Worm (Caenorhabditis elegans): Measurements from ENCODE around the gene spr-1.

The spr-1 gene

DNA sequence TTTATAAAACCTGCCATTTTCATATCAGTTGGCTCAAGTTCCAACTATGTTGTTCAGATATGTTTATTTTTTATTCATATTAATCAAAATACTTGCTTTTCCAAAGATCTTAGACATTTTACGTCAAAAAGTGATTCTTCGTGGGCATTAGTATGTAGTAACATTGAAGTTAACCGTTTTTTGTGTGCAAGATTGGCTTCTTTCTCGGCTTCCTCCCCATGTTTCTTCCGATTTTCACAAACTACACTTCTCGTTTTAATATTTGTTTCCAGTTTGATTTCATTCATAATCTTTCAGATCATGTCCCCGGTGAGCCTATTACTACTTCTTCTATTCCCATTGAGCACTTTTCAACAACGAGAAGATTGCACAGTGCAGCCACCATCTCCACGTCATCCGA lies 28.3 kb upstream of the spr-1 start, which contains the start of gene sul-2 (continued):
- TF ChIP-seq saeg-2 (GFP tag; IDR thresholded peaks at IDR 0.05) (no peak), D1046.2 (GFP tag; IDR thresholded peaks at IDR 0.05) (no peak), zip-11 (GFP tag; IDR thresholded peaks at IDR 0.05) (no peak), tra-1 (GFP tag; IDR thresholded peaks at IDR 0.05) (no peak), mdl-1 (tag; optimal IDR thresholded peaks at IDR 0.05) (no peak), daf-12 (tag; optimal IDR thresholded peaks at IDR 0.05) (no peak)

DNA sequence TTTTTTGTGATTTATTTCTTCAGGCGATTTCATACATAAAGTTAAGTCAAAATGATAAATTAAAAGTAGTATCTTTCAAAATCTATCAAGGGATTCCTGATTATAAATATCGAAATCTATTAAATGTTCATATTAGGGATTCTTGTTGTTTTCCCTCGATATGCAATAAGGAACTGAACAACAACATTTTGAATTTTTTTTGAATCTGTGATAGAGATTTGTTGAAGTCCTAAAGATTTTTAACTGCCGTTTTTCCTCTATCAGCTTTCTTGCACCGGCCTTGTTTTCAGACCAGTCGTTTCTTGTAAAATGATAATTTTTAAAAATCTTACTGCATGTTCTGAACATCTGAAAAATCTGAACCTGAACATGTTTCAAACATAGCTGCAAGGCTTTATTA lies 26.6 kb upstream of the spr-1 start:
- TF ChIP-seq ztf-11 (tag; optimal IDR thresholded peaks at IDR 0.05), result no peak
- no peak for TF ChIP-seq snpc-1.2 (GFP tag; IDR thresholded peaks at IDR 0.05)
- TF ChIP-seq mxl-2 (GFP tag; conservative IDR thresholded peaks at IDR 0.05), result no peak
- no peak for TF ChIP-seq unc-130 (GFP tag; optimal IDR thresholded peaks at IDR 0.05)
- TF ChIP-seq dmd-6 (GFP tag; IDR thresholded peaks at IDR 0.05), result no peak
- TF ChIP-seq mdt-29 (GFP tag; IDR thresholded peaks at IDR 0.05), result no peak
- no peak for TF ChIP-seq F44E2.7 (GFP tag; IDR thresholded peaks at IDR 0.05)
- TF ChIP-seq mdl-1 (tag; optimal IDR thresholded peaks at IDR 0.05), result no peak
- TF ChIP-seq egl-27 (tag; optimal IDR thresholded peaks at IDR 0.05), result no peak
- no peak for TF ChIP-seq zip-11 (GFP tag; IDR thresholded peaks at IDR 0.05)
- TF ChIP-seq lin-39 (tag; optimal IDR thresholded peaks at IDR 0.05), result no peak
- TF ChIP-seq ceh-82 (tag; optimal IDR thresholded peaks at IDR 0.05), result no peak
- no peak for TF ChIP-seq lin-38 (GFP tag; IDR thresholded peaks at IDR 0.05)
- TF ChIP-seq lin-13 (GFP tag; optimal IDR thresholded peaks at IDR 0.05), result no peak
- no peak for TF ChIP-seq sdz-12 (GFP tag; optimal IDR thresholded peaks at IDR 0.05)
- TF ChIP-seq vab-7 (GFP tag; IDR thresholded peaks at IDR 0.05), result no peak
- TF ChIP-seq F37D6.2 (tag; optimal IDR thresholded peaks at IDR 0.05), result no peak

- TF ChIP-seq lin-39 (tag; optimal IDR thresholded peaks at IDR 0.05), result no peak
- TF ChIP-seq unc-62 (GFP tag; optimal IDR thresholded peaks at IDR 0.05 in 1 of 2), result peak in 1 of 2 experiments; percentile 74
- TF ChIP-seq unc-62 (tag; optimal IDR thresholded peaks at IDR 0.05), result no peak
These were observed 16.2 kb upstream of the spr-1 start, which contains the start of gene D1014.13 for ce11 chrV:8145329-8145728. Gene D1014.13 (plus strand): TSS chrV:8145629.

DNA sequence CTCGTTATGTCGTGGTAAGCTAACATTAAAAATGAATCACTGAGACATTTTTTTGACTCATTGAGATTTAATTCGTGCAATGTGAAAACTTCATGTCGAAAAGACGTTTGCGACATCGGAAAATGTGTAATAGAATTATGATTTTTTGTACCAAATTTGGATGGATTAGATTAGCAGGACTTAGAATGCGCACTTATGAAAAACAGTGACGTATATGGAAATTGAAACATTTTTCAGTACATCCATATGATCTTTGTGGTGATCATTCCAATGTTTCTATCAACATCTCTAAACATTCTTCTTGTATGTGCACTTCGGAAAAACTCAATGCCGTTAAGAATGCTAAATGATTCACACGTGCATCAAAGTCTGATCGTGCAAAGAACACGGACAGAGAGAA lies 15.4 kb upstream of the spr-1 start:
- TF ChIP-seq unc-62 (GFP tag; optimal IDR thresholded peaks at IDR 0.05 in 1 of 2) (peak in 1 of 2 experiments; percentile 95), unc-62 (tag; optimal IDR thresholded peaks at IDR 0.05) (no peak), dmd-6 (GFP tag; IDR thresholded peaks at IDR 0.05) (no peak)

ce11 chrV:8143605-8144004 lies 14.5 kb upstream of the spr-1 start, which contains the start of gene D1014.2:
Gene D1014.2 (plus strand): TSS chrV:8143905.
- TF ChIP-seq lir-3 (tag; optimal IDR thresholded peaks at IDR 0.05) (no peak), daf-19 (GFP tag; conservative IDR thresholded peaks at IDR 0.05) (no peak), F10B5.3 (tag; optimal IDR thresholded peaks at IDR 0.05) (no peak)

DNA sequence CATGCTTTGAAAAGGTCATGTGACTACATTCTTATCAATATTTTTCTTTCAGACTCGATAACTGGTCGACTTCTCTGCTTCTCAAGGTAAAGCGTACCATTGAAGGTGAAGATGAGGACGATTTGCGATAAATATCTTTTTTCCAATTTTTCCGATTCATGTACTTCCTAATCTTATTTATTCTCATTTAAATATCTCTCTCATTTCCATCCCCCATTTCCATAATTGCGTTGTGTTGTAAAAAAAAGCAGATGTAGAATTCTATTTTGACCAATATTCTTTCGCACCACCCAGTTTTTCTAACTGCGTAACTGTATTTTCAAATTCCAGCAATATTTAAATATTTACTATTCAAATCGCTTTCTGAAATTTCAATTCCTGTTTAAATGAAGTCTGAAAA lies 3.8 kb upstream of the spr-1 start, which contains the start of gene D1014.4:
Gene D1014.4 (plus strand): TSS at position 301 of the 400 bp plus-strand sequence.
- TF ChIP-seq daf-16 (GFP tag; optimal IDR thresholded peaks at IDR 0.05) (no peak), daf-16 (tag; optimal IDR thresholded peaks at IDR 0.05) (peak; percentile 67), unc-130 (GFP tag; optimal IDR thresholded peaks at IDR 0.05) (no peak), Y105C5A.15 (GFP tag; IDR thresholded peaks at IDR 0.05) (no peak), ces-1 (GFP tag; optimal IDR thresholded peaks at IDR 0.05) (no peak), arid-1 (GFP tag; conservative IDR thresholded peaks at IDR 0.05) (no peak), F49E8.2 (tag; optimal IDR thresholded peaks at IDR 0.05; ENCODE audit: borderline replicate concordance) (no peak), madf-5 (GFP tag; IDR thresholded peaks at IDR 0.05) (no peak), spr-1 (tag; optimal IDR thresholded peaks at IDR 0.05) (no peak), skn-1 (tag; optimal IDR thresholded peaks at IDR 0.05) (no peak), nhr-237 (tag; optimal IDR thresholded peaks at IDR 0.05) (no peak), lin-39 (tag; optimal IDR thresholded peaks at IDR 0.05) (no peak), lsy-2 (tag; optimal IDR thresholded peaks at IDR 0.05) (no peak), lin-13 (GFP tag; optimal IDR thresholded peaks at IDR 0.05) (no peak), mdl-1 (tag; optimal IDR thresholded peaks at IDR 0.05) (no peak), ZK546.5 (tag; optimal IDR thresholded peaks at IDR 0.05) (no peak), hlh-30 (tag; optimal IDR thresholded peaks at IDR 0.05; ENCODE audit: insufficient read depth) (peak; percentile 46), duxl-1 (tag; optimal IDR thresholded peaks at IDR 0.05; ENCODE audit: poor library complexity) (no peak), fkh-10 (GFP tag; optimal IDR thresholded peaks at IDR 0.05) (no peak), dve-1 (tag; optimal IDR thresholded peaks at IDR 0.05; ENCODE audit: insufficient read depth) (peak; percentile 5), lin-15B (tag; optimal IDR thresholded peaks at IDR 0.05) (no peak)
